Fruit fly (Drosophila melanogaster) whole organism, prepupa: ENCODE measurements around the gene CG13062.

Source experiments
- CG10631 ChIP-seq: fragments of 200-800 bp; sonication (Bioruptor generic); optimal IDR thresholded peaks from 2 replicates; lab custom pipeline; 2016; ENCODE audit warnings: missing biosample characterization, missing genetic modification characterization
- CG11294 ChIP-seq: fragments of 200-800 bp; sonication (Bioruptor generic); IDR thresholded peaks from 2 replicates; pipeline ENCODE4 v1.3.6; 2022; ENCODE audit warnings: missing biosample characterization, missing genetic modification characterization
- CG11762 ChIP-seq: fragments of 200-800 bp; sonication (Bioruptor generic); optimal IDR thresholded peaks from 3 replicates; lab custom pipeline; 2016; ENCODE audit warnings: missing biosample characterization, missing genetic modification characterization; ENCODE audit not compliant: insufficient read depth
- CG1621 ChIP-seq: fragments of 200-800 bp; sonication (Bioruptor generic); optimal IDR thresholded peaks from 3 replicates; lab custom pipeline; 2018; ENCODE audit warnings: missing biosample characterization, mild to moderate bottlenecking, missing genetic modification characterization
- CG3032 ChIP-seq: fragments of 200-800 bp; optimal IDR thresholded peaks from 2 replicates; lab custom pipeline; 2019; ENCODE audit warnings: missing biosample characterization, mild to moderate bottlenecking, missing genetic modification characterization, moderate library complexity
- CG3919 ChIP-seq: fragments of 200-800 bp; sonication (Bioruptor generic); optimal IDR thresholded peaks from 3 replicates; lab custom pipeline; 2016; ENCODE audit warnings: missing biosample characterization, missing genetic modification characterization
- CG4318 ChIP-seq: fragments of 200-800 bp; sonication (Bioruptor generic); optimal IDR thresholded peaks from 3 replicates; lab custom pipeline; 2017; ENCODE audit warnings: missing biosample characterization, mild to moderate bottlenecking, missing genetic modification characterization
- CG6808 ChIP-seq: fragments of 200-800 bp; sonication (Bioruptor generic); optimal IDR thresholded peaks from 3 replicates; lab custom pipeline; 2017; ENCODE audit warnings: missing biosample characterization, missing genetic modification characterization, mild to moderate bottlenecking, moderate library complexity, missing genetic modification reagents
- CG7368 ChIP-seq: fragments of 200-800 bp; sonication (Bioruptor generic); optimal IDR thresholded peaks from 3 replicates; lab custom pipeline; 2016; ENCODE audit warnings: missing biosample characterization, missing genetic modification characterization
- CG8119 ChIP-seq: fragments of 200-800 bp; sonication (Bioruptor generic); IDR thresholded peaks from 3 replicates; pipeline ENCODE4 v1.3.6; 2022; ENCODE audit warnings: missing biosample characterization, missing genetic modification characterization
- CG8319 ChIP-seq: fragments of 200-800 bp; sonication (Bioruptor generic); optimal IDR thresholded peaks from 3 replicates; lab custom pipeline; 2016; ENCODE audit warnings: missing biosample characterization, missing genetic modification characterization
- CG8632 ChIP-seq: fragments of 200-800 bp; sonication (Bioruptor generic); optimal IDR thresholded peaks from 3 replicates; lab custom pipeline; 2016; ENCODE audit warnings: missing biosample characterization, missing genetic modification characterization
- Eip78C ChIP-seq: fragments of 200-800 bp; sonication (Bioruptor generic); peaks from one replicate; lab custom pipeline; 2016; ENCODE audit warnings: missing biosample characterization, missing genetic modification characterization
- Ets21C ChIP-seq: fragments of 200-800 bp; sonication (Bioruptor generic); optimal IDR thresholded peaks from 3 replicates; lab custom pipeline; 2016; ENCODE audit warnings: missing biosample characterization, missing genetic modification characterization
- Ets96B ChIP-seq: fragments of 200-800 bp; optimal IDR thresholded peaks from 2 replicates; lab custom pipeline; 2019; ENCODE audit warnings: missing biosample characterization, mild to moderate bottlenecking, missing genetic modification characterization, moderate library complexity
- Gug ChIP-seq: fragments of 200-800 bp; sonication (Bioruptor generic); IDR thresholded peaks from 2 replicates; pipeline ENCODE4 v1.3.6; 2022; ENCODE audit warnings: missing biosample characterization, missing genetic modification characterization
- Hr39 ChIP-seq: fragments of 200-800 bp; sonication (Bioruptor generic); optimal IDR thresholded peaks from 2 replicates; lab custom pipeline; 2016; ENCODE audit warnings: missing biosample characterization, missing genetic modification characterization
- Met ChIP-seq: fragments of 200-800 bp; sonication (Bioruptor generic); optimal IDR thresholded peaks from 3 replicates; lab custom pipeline; 2016; ENCODE audit warnings: missing biosample characterization, missing genetic modification characterization
- Sox14 ChIP-seq: fragments of 200-800 bp; sonication (Bioruptor generic); optimal IDR thresholded peaks from 3 replicates; lab custom pipeline; 2016; ENCODE audit warnings: missing biosample characterization, missing genetic modification characterization
- achi ChIP-seq: fragments of 200-800 bp; sonication (Bioruptor generic); optimal IDR thresholded peaks from 3 replicates; lab custom pipeline; 2016; ENCODE audit warnings: missing biosample characterization, missing genetic modification characterization
- acj6 ChIP-seq: fragments of 200-800 bp; sonication (Bioruptor generic); optimal IDR thresholded peaks from 3 replicates; lab custom pipeline; 2016; ENCODE audit warnings: missing biosample characterization, missing genetic modification characterization
- cyc ChIP-seq: fragments of 200-800 bp; sonication (Bioruptor generic); optimal IDR thresholded peaks from 3 replicates; lab custom pipeline; 2016; ENCODE audit warnings: missing biosample characterization, missing genetic modification characterization
- dsx ChIP-seq: fragments of 200-800 bp; optimal IDR thresholded peaks from 3 replicates; lab custom pipeline; 2019; ENCODE audit warnings: missing biosample characterization, mild to moderate bottlenecking, missing genetic modification characterization, moderate library complexity; ENCODE audit not compliant: poor library complexity, severe bottlenecking
- eg ChIP-seq: fragments of 200-800 bp; sonication (Bioruptor generic); IDR thresholded peaks from 3 replicates; pipeline ENCODE4 v1.3.6; 2022; ENCODE audit warnings: missing biosample characterization, missing genetic modification characterization
- esn ChIP-seq: fragments of 200-800 bp; sonication (Bioruptor generic); optimal IDR thresholded peaks from 2 replicates; lab custom pipeline; 2016; ENCODE audit warnings: missing biosample characterization, mild to moderate bottlenecking, missing genetic modification characterization, moderate library complexity
- fkh ChIP-seq: fragments of 200-800 bp; sonication (Bioruptor generic); optimal IDR thresholded peaks from 3 replicates; lab custom pipeline; 2017; ENCODE audit warnings: missing biosample characterization, mild to moderate bottlenecking, missing genetic modification characterization, moderate library complexity
- salr ChIP-seq, 2 experiments: fragments of 200-800 bp; sonication (Bioruptor generic); optimal IDR thresholded peaks; 3 replicates each; lab custom pipeline; 2016 to 2018; ENCODE audit warnings: missing biosample characterization in 2 of 2, missing genetic modification characterization in 2 of 2, mild to moderate bottlenecking in 1 of 2
- spab ChIP-seq: fragments of 200-800 bp; sonication (Bioruptor generic); optimal IDR thresholded peaks from 2 replicates; lab custom pipeline; 2017; ENCODE audit warnings: missing biosample characterization, mild to moderate bottlenecking, missing genetic modification characterization, missing genetic modification reagents
- ss ChIP-seq, 2 experiments: fragments of 200-800 bp; sonication (Bioruptor generic); optimal IDR thresholded peaks; 2 replicates in 1 of 2; 3 replicates in 1 of 2; lab custom pipeline; 2017 to 2018; ENCODE audit warnings: mild to moderate bottlenecking in 2 of 2, missing biosample characterization in 2 of 2, missing genetic modification characterization in 2 of 2, moderate library complexity in 1 of 2
- svp ChIP-seq: fragments of 200-800 bp; sonication (Bioruptor generic); peaks from one replicate; lab custom pipeline; 2016; ENCODE audit warnings: missing biosample characterization, missing genetic modification characterization
- vri ChIP-seq: fragments of 200-800 bp; sonication (Bioruptor generic); optimal IDR thresholded peaks from 3 replicates; lab custom pipeline; 2016; ENCODE audit warnings: missing biosample characterization, mild to moderate bottlenecking, missing genetic modification characterization

Gene CG13062

dm6 chr3L:16328207-16328891, 14.3 kb downstream of the CG13062 start, which contains the start of gene CG13058 (continued):
- TF ChIP-seq ss (GFP tag; optimal IDR thresholded peaks at IDR 0.05; lab: Kevin White, UChicago) = no peak
- TF ChIP-seq svp (GFP tag; lab: Kevin White, UChicago) = no peak
- TF ChIP-seq CG1621 (tag; lab: Kevin White, UChicago) = peak; percentile 15
- TF ChIP-seq Ets96B (tag; lab: Kevin White, UChicago) = peak; percentile 71
- TF ChIP-seq CG8632 (GFP tag; lab: Kevin White, UChicago) = peak; percentile 4
- TF ChIP-seq Hr39 = no peak
- peak; percentile 39 for TF ChIP-seq Sox14
- peak; percentile 61 for TF ChIP-seq achi (GFP tag; lab: Kevin White, UChicago)
- TF ChIP-seq salr (GFP tag; optimal IDR thresholded peaks at IDR 0.05; lab: Kevin White, UChicago) = peak; percentile 42 to 64
- peak; percentile 40 for TF ChIP-seq CG6808
- TF ChIP-seq Eip78C = peak; percentile 70

dm6 chr3L:16329495-16329894, 15.4 kb downstream of the CG13062 start, which contains the start of gene CG33061:
Gene CG33061 (plus strand): TSS chr3L:16329795.
- TF ChIP-seq salr (GFP tag; optimal IDR thresholded peaks at IDR 0.05; lab: Kevin White, UChicago) (no peak), ss (GFP tag; optimal IDR thresholded peaks at IDR 0.05; lab: Kevin White, UChicago) (no peak), CG11294 (GFP tag; lab: Robert Waterston, UW) (no peak), eg (GFP tag; lab: Robert Waterston, UW) (no peak), Met (no peak), fkh (GFP tag; lab: Kevin White, UChicago) (no peak), Gug (GFP tag; lab: Robert Waterston, UW) (no peak), CG1621 (tag; lab: Kevin White, UChicago) (no peak), Ets96B (tag; lab: Kevin White, UChicago) (no peak), CG3032 (no peak), cyc (GFP tag; lab: Kevin White, UChicago) (no peak), CG8319 (GFP tag; lab: Kevin White, UChicago) (no peak), dsx (no peak), acj6 (GFP tag; lab: Kevin White, UChicago) (no peak), achi (GFP tag; lab: Kevin White, UChicago) (no peak)

- TF ChIP-seq CG7368 (no peak), esn (no peak), CG11762 (no peak)
- TF ChIP-seq, all 60 proteins: peak for 0
These were observed 16.7 kb downstream of the CG13062 start, which contains the start of gene CG33060 for dm6 chr3L:16330740-16331139. Gene CG33060 (plus strand): TSS chr3L:16331040.

dm6 chr3L:16331633-16332032, 17.5 kb downstream of the CG13062 start, which contains the start of gene retinin:
Gene retinin (plus strand): TSS chr3L:16331933.
- TF ChIP-seq CG4318 (GFP tag; lab: Kevin White, UChicago) (no peak), Met (no peak), ss (GFP tag; optimal IDR thresholded peaks at IDR 0.05; lab: Kevin White, UChicago) (no peak), spab (GFP tag; lab: Kevin White, UChicago) (no peak), Hr39 (no peak), CG3919 (GFP tag; lab: Kevin White, UChicago) (no peak)

dm6 chr3L:16333013-16333412, 18.9 kb downstream of the CG13062 start, which contains the start of gene CG13056:
Gene CG13056 (plus strand): TSS chr3L:16333313.
- TF ChIP-seq CG10631 (GFP tag; lab: Kevin White, UChicago) (no peak), CG8119 (GFP tag; lab: Robert Waterston, UW) (no peak), cyc (GFP tag; lab: Kevin White, UChicago) (no peak), Ets96B (tag; lab: Kevin White, UChicago) (no peak), vri (no peak), Gug (GFP tag; lab: Robert Waterston, UW) (no peak), Ets21C (GFP tag; lab: Kevin White, UChicago) (no peak)
